Fruit fly (Drosophila melanogaster) whole organism, embryonic: ENCODE data around the gene Trf4-1.

ENCODE experiments used
- Adf1 ChIP-seq: fragments of 200-800 bp; sonication (Bioruptor generic); IDR thresholded peaks from 2 replicates; pipeline ENCODE4 v1.3.6; 2022; ENCODE audit warnings: missing biosample characterization, missing genetic modification characterization
- CG11696 ChIP-seq: fragments of 200-800 bp; sonication (Bioruptor generic); IDR thresholded peaks from 2 replicates; pipeline ENCODE4 v1.3.6; 2022; ENCODE audit warnings: missing biosample characterization, missing genetic modification characterization
- CG12219 ChIP-seq: fragments of 200-800 bp; sonication (Bioruptor generic); optimal IDR thresholded peaks from 3 replicates; lab custom pipeline; 2018; ENCODE audit warnings: missing biosample characterization, mild to moderate bottlenecking, missing genetic modification characterization
- CG12236 ChIP-seq: fragments of 200-800 bp; sonication (Bioruptor generic); optimal IDR thresholded peaks from 2 replicates; lab custom pipeline; 2016; ENCODE audit warnings: missing biosample characterization, missing genetic modification characterization
- CG14441 ChIP-seq: fragments of 200-800 bp; sonication (Bioruptor generic); IDR thresholded peaks from 2 replicates; pipeline ENCODE4 v1.3.6; 2022; ENCODE audit warnings: missing biosample characterization, missing genetic modification characterization
- CG15479 ChIP-seq: fragments of 200-800 bp; sonication (Bioruptor generic); optimal IDR thresholded peaks from 3 replicates; lab custom pipeline; 2019; ENCODE audit warnings: missing biosample characterization, mild to moderate bottlenecking, missing genetic modification characterization, moderate library complexity
- CG1602 ChIP-seq: fragments of 200-800 bp; sonication (Bioruptor generic); optimal IDR thresholded peaks from 3 replicates; lab custom pipeline; 2016; ENCODE audit warnings: missing biosample characterization, missing genetic modification characterization
- CG2678 ChIP-seq: fragments of 200-800 bp; sonication (Bioruptor generic); optimal IDR thresholded peaks from 3 replicates; lab custom pipeline; 2019; ENCODE audit warnings: missing biosample characterization, mild to moderate bottlenecking, missing genetic modification characterization, moderate library complexity
- CG31441 ChIP-seq: fragments of 200-800 bp; sonication (Bioruptor generic); IDR thresholded peaks from 2 replicates; pipeline ENCODE4 v1.3.6; 2022; ENCODE audit warnings: missing biosample characterization, missing genetic modification characterization
- CG32532 ChIP-seq: fragments of 200-800 bp; sonication (Bioruptor generic); IDR thresholded peaks from 2 replicates; pipeline ENCODE4 v1.3.6; 2022; ENCODE audit warnings: missing biosample characterization, missing genetic modification characterization
- CG32772 ChIP-seq: fragments of 200-800 bp; sonication (Bioruptor generic); IDR thresholded peaks from 2 replicates; pipeline ENCODE4 v1.3.6; 2022; ENCODE audit warnings: missing biosample characterization, missing genetic modification characterization
- CG34376 ChIP-seq: fragments of 200-800 bp; sonication (Bioruptor generic); optimal IDR thresholded peaks from 2 replicates; lab custom pipeline; 2018; ENCODE audit warnings: missing biosample characterization, mild to moderate bottlenecking, missing genetic modification characterization
- CG4404 ChIP-seq: fragments of 200-800 bp; sonication (Bioruptor generic); IDR thresholded peaks from 2 replicates; pipeline ENCODE4 v1.3.6; 2022; ENCODE audit warnings: missing biosample characterization, missing genetic modification characterization
- CG7839 ChIP-seq: fragments of 200-800 bp; sonication (Bioruptor generic); optimal IDR thresholded peaks from 3 replicates; lab custom pipeline; 2018; ENCODE audit warnings: missing biosample characterization, mild to moderate bottlenecking, missing genetic modification characterization, moderate library complexity
- CG7928 ChIP-seq: fragments of 200-800 bp; sonication (Bioruptor generic); optimal IDR thresholded peaks from 2 replicates; lab custom pipeline; 2017; ENCODE audit warnings: missing biosample characterization, mild to moderate bottlenecking, missing genetic modification characterization
- CG7963 ChIP-seq: fragments of 200-800 bp; sonication (Bioruptor generic); IDR thresholded peaks from 3 replicates; pipeline ENCODE4 v1.3.6; 2022; ENCODE audit warnings: missing biosample characterization, missing genetic modification characterization; ENCODE audit not compliant: partially characterized antibody
- CG8359 ChIP-seq: fragments of 200-800 bp; sonication (Bioruptor generic); optimal IDR thresholded peaks from 2 replicates; lab custom pipeline; 2017; ENCODE audit warnings: missing biosample characterization, mild to moderate bottlenecking, missing genetic modification characterization, borderline replicate concordance
- CG9932 ChIP-seq: fragments of 200-800 bp; sonication (Bioruptor generic); IDR thresholded peaks from 2 replicates; pipeline ENCODE4 v1.3.6; 2022; ENCODE audit warnings: missing biosample characterization, missing genetic modification characterization
- D19B ChIP-seq: fragments of 200-800 bp; sonication (Bioruptor generic); optimal IDR thresholded peaks from 2 replicates; lab custom pipeline; 2017; ENCODE audit warnings: missing biosample characterization, mild to moderate bottlenecking, missing genetic modification characterization
- Dip2 ChIP-seq: fragments of 200-800 bp; sonication (Bioruptor generic); IDR thresholded peaks from 2 replicates; pipeline ENCODE4 v1.3.6; 2022; ENCODE audit warnings: missing biosample characterization, missing genetic modification characterization
- Drgx ChIP-seq: fragments of 200-800 bp; sonication (Bioruptor generic); IDR thresholded peaks from 2 replicates; pipeline ENCODE4 v1.3.6; 2022; ENCODE audit warnings: missing biosample characterization, missing genetic modification characterization
- Hr51 ChIP-seq, 2 experiments: fragments of 200-800 bp; sonication (Bioruptor generic); optimal IDR thresholded peaks; 2 replicates in 1 of 2; 3 replicates in 1 of 2; lab custom pipeline; 2016 to 2018; ENCODE audit warnings: missing biosample characterization in 2 of 2, missing genetic modification characterization in 2 of 2, mild to moderate bottlenecking in 1 of 2, moderate library complexity in 1 of 2
- MTF-1 ChIP-seq: fragments of 200-800 bp; sonication (Bioruptor generic); optimal IDR thresholded peaks from 2 replicates; lab custom pipeline; 2018; ENCODE audit warnings: missing biosample characterization, mild to moderate bottlenecking, missing genetic modification characterization, borderline replicate concordance
- NK7.1 ChIP-seq: fragments of 200-800 bp; sonication (Bioruptor generic); optimal IDR thresholded peaks from 3 replicates; lab custom pipeline; 2016; ENCODE audit warnings: missing biosample characterization, missing genetic modification characterization
- Pdp1 ChIP-seq, 2 experiments: fragments of 200-800 bp; sonication (Bioruptor generic); optimal IDR thresholded peaks; 3 replicates each; lab custom pipeline; 2016; ENCODE audit warnings: missing biosample characterization in 2 of 2, missing genetic modification characterization in 2 of 2, mild to moderate bottlenecking in 1 of 2, moderate library complexity in 1 of 2
- Rfx ChIP-seq: fragments of 200-800 bp; sonication (Bioruptor generic); IDR thresholded peaks from 2 replicates; pipeline ENCODE4 v1.3.6; 2022; ENCODE audit warnings: missing biosample characterization, missing genetic modification characterization
- Sox102F ChIP-seq: fragments of 200-800 bp; sonication (Bioruptor generic); optimal IDR thresholded peaks from 2 replicates; lab custom pipeline; 2018; ENCODE audit warnings: missing biosample characterization, mild to moderate bottlenecking, missing genetic modification characterization, moderate library complexity
- Stat92E ChIP-seq, 3 experiments: fragments of >200 bp in 2 of 3; fragments of 200-800 bp in 1 of 3; sonication (Bioruptor generic) in 1 of 3; optimal IDR thresholded peaks; 2 replicates each; lab custom pipeline; 2017 to 2019; ENCODE audit warnings: missing biosample characterization in 3 of 3, missing genetic modification characterization in 3 of 3, mild to moderate bottlenecking in 1 of 3, moderate library complexity in 1 of 3
- YL-1 ChIP-seq: fragments of 200-800 bp; sonication (Bioruptor generic); optimal IDR thresholded peaks from 3 replicates; lab custom pipeline; 2017; ENCODE audit warnings: missing biosample characterization, mild to moderate bottlenecking, missing genetic modification characterization
- bowl ChIP-seq: fragments of 200-800 bp; sonication (Bioruptor generic); IDR thresholded peaks from 2 replicates; pipeline ENCODE4 v1.3.6; 2022; ENCODE audit warnings: missing biosample characterization, missing genetic modification characterization
- bsh ChIP-seq, 2 experiments: fragments of 200-800 bp; sonication (Bioruptor generic); optimal IDR thresholded peaks; 2 replicates each; lab custom pipeline; 2017 to 2018; ENCODE audit warnings: mild to moderate bottlenecking in 2 of 2, missing biosample characterization in 2 of 2, missing genetic modification characterization in 2 of 2, moderate library complexity in 1 of 2
- cato ChIP-seq: fragments of 200-800 bp; sonication (Bioruptor generic); optimal IDR thresholded peaks from 2 replicates; lab custom pipeline; 2016; ENCODE audit warnings: missing biosample characterization, missing genetic modification characterization, borderline replicate concordance
- cg ChIP-seq: fragments of 200-800 bp; sonication (Bioruptor generic); optimal IDR thresholded peaks from 3 replicates; lab custom pipeline; 2019; ENCODE audit warnings: missing biosample characterization, mild to moderate bottlenecking, missing genetic modification characterization, moderate library complexity
- exex ChIP-seq: fragments of 200-800 bp; sonication (Bioruptor generic); optimal IDR thresholded peaks from 4 replicates; lab custom pipeline; 2018; ENCODE audit warnings: missing biosample characterization, mild to moderate bottlenecking, missing genetic modification characterization, moderate library complexity
- fu2 ChIP-seq: fragments of 200-800 bp; sonication (Bioruptor generic); optimal IDR thresholded peaks from 2 replicates; lab custom pipeline; 2016; ENCODE audit warnings: missing biosample characterization, missing genetic modification characterization
- gem ChIP-seq: fragments of 200-800 bp; sonication (Bioruptor generic); optimal IDR thresholded peaks from 2 replicates; lab custom pipeline; 2019; ENCODE audit warnings: missing biosample characterization, mild to moderate bottlenecking, missing genetic modification characterization, moderate library complexity
- inv ChIP-seq: fragments of 200-800 bp; sonication (Bioruptor generic); IDR thresholded peaks from 2 replicates; pipeline ENCODE4 v1.3.6; 2022; ENCODE audit warnings: missing biosample characterization, missing genetic modification characterization; ENCODE audit not compliant: partially characterized antibody
- kay ChIP-seq: fragments of 200-800 bp; sonication (Bioruptor generic); optimal IDR thresholded peaks from 2 replicates; lab custom pipeline; 2016; ENCODE audit warnings: missing biosample characterization, missing genetic modification characterization
- nerfin-1 ChIP-seq: fragments of 200-800 bp; sonication (Bioruptor generic); optimal IDR thresholded peaks from 3 replicates; lab custom pipeline; 2019; ENCODE audit warnings: missing biosample characterization, mild to moderate bottlenecking, missing genetic modification characterization, moderate library complexity
- phol ChIP-seq: fragments of 200-800 bp; sonication (Bioruptor generic); optimal IDR thresholded peaks from 3 replicates; lab custom pipeline; 2018; ENCODE audit warnings: missing biosample characterization, mild to moderate bottlenecking, missing genetic modification characterization, moderate library complexity
- pros ChIP-seq: fragments of 200-800 bp; sonication (Bioruptor generic); optimal IDR thresholded peaks from 3 replicates; lab custom pipeline; 2019; ENCODE audit warnings: missing biosample characterization, mild to moderate bottlenecking, missing genetic modification characterization, moderate library complexity
- sens ChIP-seq: fragments of 200-800 bp; sonication (Bioruptor generic); peaks from one replicate; lab custom pipeline; 2016; ENCODE audit warnings: missing biosample characterization, missing genetic modification characterization
- sens-2 ChIP-seq: fragments of 200-800 bp; sonication (Bioruptor generic); IDR thresholded peaks from 2 replicates; pipeline ENCODE4 v1.3.6; 2022; ENCODE audit warnings: missing biosample characterization, missing genetic modification characterization
- sima ChIP-seq: fragments of 200-800 bp; sonication (Bioruptor generic); optimal IDR thresholded peaks from 2 replicates; lab custom pipeline; 2016; ENCODE audit warnings: missing biosample characterization, missing genetic modification characterization
- slbo ChIP-seq: fragments of 200-800 bp; sonication (Bioruptor generic); IDR thresholded peaks from 2 replicates; pipeline ENCODE4 v1.3.6; 2022; ENCODE audit warnings: missing biosample characterization, missing genetic modification characterization
- zen2 ChIP-seq: fragments of 200-800 bp; sonication (Bioruptor generic); IDR thresholded peaks from 3 replicates; pipeline ENCODE4 v1.3.6; 2022; ENCODE audit warnings: missing biosample characterization, missing genetic modification characterization; ENCODE audit not compliant: partially characterized antibody

The Trf4-1 gene

DNA sequence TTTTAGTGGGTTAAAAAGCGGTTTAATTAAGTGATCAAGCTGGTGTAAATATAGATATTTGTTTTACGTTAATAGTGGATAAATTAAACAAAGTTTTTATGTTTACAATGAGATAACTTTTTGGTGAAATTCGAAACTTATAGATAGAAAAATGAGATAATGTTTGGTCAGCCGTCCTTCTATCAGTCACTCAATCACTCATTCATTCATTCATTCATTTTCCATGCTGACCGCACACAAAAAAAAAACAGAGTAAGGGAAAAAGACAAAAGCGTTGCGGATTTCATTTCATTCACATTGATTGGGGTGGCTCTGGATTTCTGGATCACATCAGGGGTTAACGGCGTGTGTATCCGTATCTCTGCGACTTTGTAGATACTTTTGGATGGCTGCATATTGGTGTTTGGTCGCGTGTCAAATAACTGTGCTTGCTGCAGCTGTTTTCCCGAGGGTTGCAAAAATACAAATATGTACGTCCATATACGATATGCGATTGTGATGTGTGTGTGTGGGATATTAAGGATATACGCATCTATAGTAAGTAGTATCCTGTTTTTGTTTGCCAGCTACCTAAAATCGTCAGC lies 36.5 kb upstream of the Trf4-1 start (continued):
- TF ChIP-seq fu2 (GFP tag; lab: Kevin White, UChicago) (no peak), CG34376 (GFP tag; lab: Kevin White, UChicago) (no peak), CG7963 (GFP tag; lab: Robert Waterston, UW) (no peak), CG8359 (GFP tag; lab: Kevin White, UChicago) (no peak), NK7.1 (GFP tag; lab: Kevin White, UChicago) (no peak), inv (GFP tag; lab: Robert Waterston, UW) (no peak), gem (tag; lab: Kevin White, UChicago) (no peak), cato (no peak), CG7928 (GFP tag; lab: Kevin White, UChicago) (no peak), sens (GFP tag; lab: Kevin White, UChicago) (peak; percentile 67), pros (GFP tag; lab: Kevin White, UChicago) (peak; percentile 61), CG15479 (GFP tag; lab: Kevin White, UChicago) (no peak), zen2 (GFP tag; lab: Robert Waterston, UW) (no peak), phol (no peak), YL-1 (GFP tag; lab: Kevin White, UChicago) (no peak), CG12219 (no peak), Adf1 (no peak), Dip2 (GFP tag; lab: Robert Waterston, UW) (no peak), MTF-1 (GFP tag; lab: Kevin White, UChicago) (no peak), sima (no peak), nerfin-1 (tag; lab: Kevin White, UChicago) (peak; percentile 88), CG31441 (GFP tag; lab: Robert Waterston, UW) (no peak), bowl (GFP tag; lab: Robert Waterston, UW) (no peak), bsh (GFP tag; optimal IDR thresholded peaks at IDR 0.05; lab: Kevin White, UChicago) (no peak), CG14441 (GFP tag; lab: Robert Waterston, UW) (no peak)
- TF ChIP-seq, all 482 proteins: peak for 8

DNA sequence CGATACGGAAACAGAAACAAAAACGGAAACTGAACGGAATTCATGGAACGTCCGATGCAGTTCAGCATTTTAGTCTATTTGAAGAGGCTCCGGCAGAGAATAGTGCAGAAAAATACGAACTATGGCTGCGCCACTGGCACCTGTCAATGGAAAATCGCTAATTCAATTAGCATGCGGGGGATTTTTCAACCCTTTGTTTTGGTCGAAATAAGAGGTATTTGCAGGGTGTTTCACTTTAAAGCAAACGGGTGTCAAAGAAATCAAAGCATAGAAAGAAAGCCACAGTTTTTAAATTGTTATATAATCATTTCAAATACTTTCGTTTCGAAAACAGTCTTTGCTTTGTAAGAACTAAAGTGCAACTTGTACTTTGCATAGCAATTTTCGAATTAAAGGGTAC lies 30.5 kb upstream of the Trf4-1 start, which contains the start of gene PIP82:
TSS of gene PIP82 (minus strand) at position 101 of the 400 bp plus-strand sequence.
- no peak for TF ChIP-seq zen2 (GFP tag; lab: Robert Waterston, UW)
- peak in 1 of 2 experiments; percentile 90 for TF ChIP-seq Pdp1 (GFP tag; optimal IDR thresholded peaks at IDR 0.05; lab: Kevin White, UChicago)
- no peak for TF ChIP-seq exex (tag; lab: Kevin White, UChicago)
- TF ChIP-seq cg (GFP tag; lab: Kevin White, UChicago) = no peak
- TF ChIP-seq D19B (GFP tag; lab: Kevin White, UChicago) = peak; percentile 13
- no peak for TF ChIP-seq CG12236 (GFP tag; lab: Kevin White, UChicago)
- TF ChIP-seq sens-2 (GFP tag; lab: Robert Waterston, UW) = no peak

DNA sequence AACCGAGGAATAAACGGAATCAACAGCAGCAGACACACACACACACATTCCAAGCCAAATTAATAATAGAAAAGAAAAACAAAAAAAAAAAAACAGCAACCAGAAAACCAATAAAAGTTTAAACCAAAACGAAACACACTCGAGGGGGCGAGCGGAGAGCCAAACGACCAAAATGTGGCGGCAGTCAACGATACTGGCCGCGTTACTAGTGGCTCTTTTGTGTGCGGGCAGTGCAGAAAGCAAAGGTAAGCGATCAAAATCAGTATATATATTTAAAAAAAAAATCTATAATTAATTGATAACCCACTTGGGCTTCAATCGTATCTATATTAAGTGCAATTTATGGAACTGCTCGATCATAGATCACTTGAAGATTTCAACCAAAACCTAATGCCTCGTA lies 28.3 kb upstream of the Trf4-1 start:
- TF ChIP-seq CG32772 (GFP tag; lab: Robert Waterston, UW) (peak; percentile 13; the same call in 1 of the 2 replicates), CG2678 (tag; lab: Kevin White, UChicago) (peak; percentile 9), CG7839 (tag; lab: Kevin White, UChicago) (peak; percentile 1), CG4404 (GFP tag; lab: Robert Waterston, UW) (no peak), Stat92E (GFP tag; optimal IDR thresholded peaks at IDR 0.05; lab: Kevin White, UChicago) (no peak), slbo (GFP tag; lab: Robert Waterston, UW) (peak; percentile 33; the same call in 1 of the 2 replicates), Rfx (GFP tag; lab: Robert Waterston, UW) (0 out of 2 replicates have a peak, but pooled peaks have one; percentile 14), CG1602 (no peak), CG9932 (peak; percentile 28; the same call in 1 of the 2 replicates), kay (no peak), Drgx (peak; percentile 9; the same call in 1 of the 2 replicates), Sox102F (GFP tag; lab: Kevin White, UChicago) (peak; percentile 12), CG11696 (GFP tag; lab: Robert Waterston, UW) (peak; percentile 81), CG32532 (GFP tag; lab: Robert Waterston, UW) (0 out of 2 replicates have a peak, but pooled peaks have one; percentile 11), gem (tag; lab: Kevin White, UChicago) (peak; percentile 2), sens (GFP tag; lab: Kevin White, UChicago) (peak; percentile 70), Hr51 (GFP tag; optimal IDR thresholded peaks at IDR 0.05; lab: Kevin White, UChicago) (peak in 1 of 2 experiments; percentile 3)
